Worm (Caenorhabditis elegans) whole organism, early embryonic: Measurements from ENCODE around the gene sra-6.

Experiments used
- B0310.2 ChIP-seq: sonication (generic microtip); optimal IDR thresholded peaks from 2 replicates; lab custom pipeline; 2016; ENCODE audit warnings: mild to moderate bottlenecking, missing genetic modification characterization, missing compliant biosample characterization
- F13C5.2 ChIP-seq: sonication (generic microtip); optimal IDR thresholded peaks from 2 replicates; lab custom pipeline; 2017; ENCODE audit warnings: mild to moderate bottlenecking, missing genetic modification characterization, inconsistent platforms, missing compliant biosample characterization
- aly-1 ChIP-seq: sonication (generic microtip); optimal IDR thresholded peaks from 2 replicates; lab custom pipeline; 2016; ENCODE audit warnings: missing genetic modification characterization, missing compliant biosample characterization
- ama-1 ChIP-seq: fragments of 150-350 bp; optimal IDR thresholded peaks from 2 replicates; lab custom pipeline; 2014
- ceh-13 ChIP-seq: fragments of 200-800 bp; sonication (Bioruptor generic); optimal IDR thresholded peaks from 2 replicates; lab custom pipeline; 2018; ENCODE audit warnings: mild to moderate bottlenecking, missing genetic modification characterization, missing compliant biosample characterization
- ceh-36 ChIP-seq: sonication (generic microtip); optimal IDR thresholded peaks from 2 replicates; lab custom pipeline; 2016; ENCODE audit warnings: missing genetic modification characterization, inconsistent platforms, missing compliant biosample characterization
- ets-7 ChIP-seq: sonication (generic microtip); optimal IDR thresholded peaks from 2 replicates; lab custom pipeline; 2016; ENCODE audit warnings: missing genotype, missing genetic modification characterization, missing compliant biosample characterization
- flt-1 ChIP-seq: fragments of 200-800 bp; sonication (Bioruptor generic); IDR thresholded peaks from 2 replicates; pipeline ENCODE4 v1.3.6; 2022; ENCODE audit warnings: missing genetic modification characterization, missing compliant biosample characterization
- hmbx-1 ChIP-seq: sonication (generic microtip); optimal IDR thresholded peaks from 2 replicates; lab custom pipeline; 2016; ENCODE audit warnings: mild to moderate bottlenecking, missing genetic modification characterization, missing compliant biosample characterization
- hmg-4 ChIP-seq: fragments of 200-800 bp; sonication (Bioruptor generic); optimal IDR thresholded peaks from 2 replicates; lab custom pipeline; 2018; ENCODE audit warnings: mild to moderate bottlenecking, missing genetic modification characterization, missing compliant biosample characterization
- hnd-1 ChIP-seq: sonication (generic microtip); optimal IDR thresholded peaks from 2 replicates; lab custom pipeline; 2016; ENCODE audit warnings: missing genetic modification characterization, missing compliant biosample characterization
- pes-1 ChIP-seq: fragments of 200-800 bp; sonication (Bioruptor generic); IDR thresholded peaks from 2 replicates; pipeline ENCODE4 v1.3.6; 2022; ENCODE audit warnings: missing genetic modification reagents, missing genetic modification characterization, missing compliant biosample characterization
- scrt-1 ChIP-seq: fragments of 200-800 bp; sonication (Bioruptor generic); IDR thresholded peaks from 2 replicates; pipeline ENCODE4 v1.3.6; 2022; ENCODE audit warnings: missing genetic modification characterization, missing compliant biosample characterization
- sea-1 ChIP-seq: fragments of 200-800 bp; sonication (Bioruptor generic); conservative IDR thresholded peaks from 2 replicates; pipeline ENCODE4 v1.3.6; 2022; ENCODE audit warnings: missing genetic modification characterization, missing compliant biosample characterization
- tbx-11 ChIP-seq: fragments of 200-800 bp; sonication (Bioruptor generic); IDR thresholded peaks from 2 replicates; pipeline ENCODE4 v1.3.6; 2022; ENCODE audit warnings: missing genetic modification characterization, missing compliant biosample characterization
- tbx-37 ChIP-seq: fragments of 200-800 bp; sonication (Bioruptor generic); conservative IDR thresholded peaks from 2 replicates; pipeline ENCODE4 v1.3.6; 2022; ENCODE audit warnings: missing genetic modification reagents, missing genetic modification characterization, missing compliant biosample characterization
- tra-4 ChIP-seq: sonication (generic microtip); optimal IDR thresholded peaks from 2 replicates; lab custom pipeline; 2017; ENCODE audit warnings: missing genetic modification characterization, missing compliant biosample characterization

Gene sra-6

DNA sequence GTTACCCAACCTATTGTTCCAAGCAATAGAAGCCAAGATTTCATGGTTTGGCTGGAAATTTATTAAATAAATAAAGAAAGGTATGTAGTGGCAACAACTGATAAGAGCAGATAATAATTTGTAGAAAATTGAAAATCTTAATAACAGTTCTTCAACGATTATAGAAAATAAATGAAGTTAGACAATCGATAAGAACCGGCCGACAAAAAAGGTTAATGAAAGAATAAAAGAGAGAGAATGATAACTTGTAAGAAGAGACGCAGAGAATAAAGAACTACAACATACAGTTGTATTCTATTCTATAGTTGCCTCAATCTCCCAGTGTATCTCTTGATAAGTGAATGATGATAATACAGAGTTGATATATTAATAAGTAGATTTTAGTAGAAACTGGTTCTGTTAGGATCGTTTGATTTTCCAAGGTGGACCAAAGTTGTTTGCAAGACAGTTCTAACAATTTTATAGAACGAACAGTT is 36.2 kb upstream of the sra-6 start, which contains the start of gene ugt-58:
ugt-58 (minus strand) TSS at position 51 of the 476 bp plus-strand sequence.
- TF ChIP-seq tra-4 (tag; lab: Kevin White, UChicago) = no peak
- TF ChIP-seq sea-1 (GFP tag; lab: Robert Waterston, UW) = no peak
- no peak for TF ChIP-seq ceh-13 (GFP tag; lab: Kevin White, UChicago)
- no peak for TF ChIP-seq tbx-11 (GFP tag; lab: Robert Waterston, UW)
- TF ChIP-seq ama-1 (lab: Kevin White, UChicago) = no peak
- TF ChIP-seq F13C5.2 (tag; lab: Kevin White, UChicago) = no peak
- TF ChIP-seq ceh-36 (tag; lab: Kevin White, UChicago) = no peak
- no peak for TF ChIP-seq pes-1 (GFP tag; lab: Robert Waterston, UW)
- no peak for TF ChIP-seq scrt-1
- no peak for TF ChIP-seq B0310.2 (tag; lab: Kevin White, UChicago)
- TF ChIP-seq ets-7 (tag; lab: Kevin White, UChicago) = no peak
- TF ChIP-seq tbx-37 (GFP tag; lab: Robert Waterston, UW) = no peak
- no peak for TF ChIP-seq hnd-1 (tag; lab: Kevin White, UChicago)
- TF ChIP-seq aly-1 = no peak
- TF ChIP-seq flt-1 (GFP tag; lab: Robert Waterston, UW) = no peak
- TF ChIP-seq hmbx-1 (tag; lab: Kevin White, UChicago) = no peak
- no peak for TF ChIP-seq hmg-4 (GFP tag; lab: Kevin White, UChicago)

DNA sequence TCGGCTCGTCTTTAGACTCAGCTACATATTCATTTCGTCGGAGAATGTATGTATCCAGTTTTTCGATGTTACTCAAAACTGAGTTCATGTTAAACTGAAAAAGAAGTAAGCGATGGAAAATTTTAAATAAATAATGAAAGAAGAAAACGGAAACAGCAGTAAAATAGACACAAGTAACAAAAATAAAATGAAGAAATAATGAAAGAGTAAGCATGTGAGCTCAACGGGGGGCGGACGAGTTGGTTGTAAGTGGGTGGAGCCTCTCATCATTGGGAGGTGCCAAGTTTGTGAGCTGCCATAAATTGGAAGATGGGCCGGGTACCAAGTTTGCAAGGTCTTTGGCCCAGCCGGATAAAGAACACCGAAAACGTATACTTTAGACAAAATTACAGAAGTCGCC is 32.8 kb upstream of the sra-6 start, which contains the start of gene wee-1.1:
wee-1.1 (minus strand) TSS at position 101 of the 400 bp plus-strand sequence.
- TF ChIP-seq F13C5.2 (tag; lab: Kevin White, UChicago) (no peak), tbx-37 (GFP tag; lab: Robert Waterston, UW) (no peak), flt-1 (GFP tag; lab: Robert Waterston, UW) (no peak), tbx-11 (GFP tag; lab: Robert Waterston, UW) (no peak), hmbx-1 (tag; lab: Kevin White, UChicago) (no peak), B0310.2 (tag; lab: Kevin White, UChicago) (no peak), ceh-13 (GFP tag; lab: Kevin White, UChicago) (no peak), ceh-36 (tag; lab: Kevin White, UChicago) (no peak), ets-7 (tag; lab: Kevin White, UChicago) (no peak), hmg-4 (GFP tag; lab: Kevin White, UChicago) (no peak), scrt-1 (no peak), aly-1 (no peak), ama-1 (lab: Kevin White, UChicago) (no peak), sea-1 (GFP tag; lab: Robert Waterston, UW) (no peak), tra-4 (tag; lab: Kevin White, UChicago) (no peak)

DNA sequence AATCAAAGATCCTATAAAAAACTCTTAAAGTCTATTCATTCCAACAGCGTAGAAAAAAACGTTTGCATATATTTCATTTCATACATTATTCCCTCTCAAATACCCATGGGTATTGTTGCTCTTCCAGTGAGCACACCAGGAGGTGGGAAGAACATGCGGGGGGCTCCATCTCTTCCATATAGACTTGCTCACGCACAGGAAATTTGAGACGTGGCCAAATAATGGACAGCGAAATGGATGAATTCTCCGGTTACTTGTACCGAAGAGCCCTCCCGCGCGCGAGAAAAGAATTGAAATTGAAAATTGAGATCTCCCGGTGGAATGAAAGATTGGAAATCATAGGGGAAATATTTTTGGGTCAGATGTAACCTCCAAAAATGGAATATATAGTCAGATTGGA is 27.0 kb upstream of the sra-6 start:
- TF ChIP-seq scrt-1 (no peak), B0310.2 (tag; lab: Kevin White, UChicago) (no peak), ets-7 (tag; lab: Kevin White, UChicago) (no peak)

DNA sequence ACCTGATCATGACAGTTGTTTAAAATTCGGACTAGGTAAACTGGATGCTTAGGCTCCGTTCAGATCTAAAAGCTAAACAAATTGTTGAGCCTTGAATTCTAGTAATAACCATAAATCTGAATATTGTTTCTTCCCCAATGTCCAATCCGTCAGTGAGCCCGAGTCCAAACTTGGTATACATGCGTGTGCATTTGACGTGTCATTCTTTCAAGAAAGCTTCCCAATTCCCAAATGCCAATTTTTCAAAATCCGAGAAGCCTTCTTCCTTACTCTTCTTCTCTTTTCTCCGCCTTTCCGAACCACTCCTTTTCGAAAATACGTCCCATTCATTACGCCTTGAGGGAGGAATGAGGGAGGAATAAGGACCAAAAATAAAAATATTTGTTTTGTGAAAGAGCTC is 26.1 kb upstream of the sra-6 start:
- TF ChIP-seq B0310.2 (tag; lab: Kevin White, UChicago) (no peak), ceh-13 (GFP tag; lab: Kevin White, UChicago) (no peak), hmg-4 (GFP tag; lab: Kevin White, UChicago) (no peak), flt-1 (GFP tag; lab: Robert Waterston, UW) (no peak), hnd-1 (tag; lab: Kevin White, UChicago) (no peak), sea-1 (GFP tag; lab: Robert Waterston, UW) (no peak), ceh-36 (tag; lab: Kevin White, UChicago) (no peak), F13C5.2 (tag; lab: Kevin White, UChicago) (no peak), aly-1 (no peak), hmbx-1 (tag; lab: Kevin White, UChicago) (no peak), tra-4 (tag; lab: Kevin White, UChicago) (no peak), tbx-37 (GFP tag; lab: Robert Waterston, UW) (no peak), ama-1 (lab: Kevin White, UChicago) (no peak), tbx-11 (GFP tag; lab: Robert Waterston, UW) (no peak), ets-7 (tag; lab: Kevin White, UChicago) (no peak), pes-1 (GFP tag; lab: Robert Waterston, UW) (no peak)

DNA sequence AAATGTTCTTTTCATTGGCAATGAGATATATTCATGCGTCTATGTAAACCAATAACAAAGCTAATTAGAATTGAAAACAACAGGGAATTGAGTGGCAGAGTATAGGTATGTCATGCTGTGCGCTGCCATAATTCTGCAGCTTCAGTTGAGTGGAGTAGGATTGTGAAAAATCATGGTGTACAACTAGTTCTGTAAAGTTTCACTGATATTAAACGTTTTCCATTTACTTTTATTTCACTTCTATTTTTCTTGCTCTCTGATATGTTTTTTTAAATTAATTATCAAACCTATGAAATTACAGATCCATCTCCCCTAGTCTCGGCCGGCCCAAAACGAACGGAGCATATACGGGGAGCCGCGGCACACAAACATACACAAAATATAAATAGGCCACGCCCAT is 25.1 kb upstream of the sra-6 start, which contains the start of gene exc-7:
exc-7 (plus strand) TSS at position 301 of the 400 bp plus-strand sequence.
- TF ChIP-seq pes-1 (GFP tag; lab: Robert Waterston, UW) (no peak), scrt-1 (no peak), tbx-37 (GFP tag; lab: Robert Waterston, UW) (no peak), hmbx-1 (tag; lab: Kevin White, UChicago) (no peak), aly-1 (no peak), B0310.2 (tag; lab: Kevin White, UChicago) (no peak), ceh-13 (GFP tag; lab: Kevin White, UChicago) (no peak), sea-1 (GFP tag; lab: Robert Waterston, UW) (no peak), F13C5.2 (tag; lab: Kevin White, UChicago) (no peak), ets-7 (tag; lab: Kevin White, UChicago) (no peak), hmg-4 (GFP tag; lab: Kevin White, UChicago) (no peak), tbx-11 (GFP tag; lab: Robert Waterston, UW) (no peak)

DNA sequence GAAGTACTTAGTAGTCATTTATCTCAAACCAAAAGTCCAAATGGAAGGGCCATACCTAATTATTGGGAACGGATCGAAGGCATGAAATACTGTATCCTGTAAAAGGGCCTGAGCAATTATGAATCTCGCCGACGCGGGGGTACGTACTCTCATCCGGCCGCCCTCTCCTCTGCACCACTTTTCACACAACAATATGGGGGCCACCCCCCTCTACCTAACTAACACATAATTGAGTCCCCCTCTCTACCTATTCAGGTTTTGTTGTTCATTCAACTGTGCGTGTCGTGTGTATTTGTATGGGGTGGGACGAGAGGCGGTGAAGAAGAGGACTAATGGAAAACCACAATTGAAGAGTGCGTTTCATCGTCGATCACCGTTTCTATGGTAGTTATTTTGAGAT is 23.8 kb upstream of the sra-6 start:
- TF ChIP-seq hmbx-1 (tag; lab: Kevin White, UChicago) (no peak), ama-1 (lab: Kevin White, UChicago) (no peak), ceh-36 (tag; lab: Kevin White, UChicago) (no peak), F13C5.2 (tag; lab: Kevin White, UChicago) (peak; percentile 20), pes-1 (GFP tag; lab: Robert Waterston, UW) (no peak), tra-4 (tag; lab: Kevin White, UChicago) (no peak), hmg-4 (GFP tag; lab: Kevin White, UChicago) (peak; percentile 39), ceh-13 (GFP tag; lab: Kevin White, UChicago) (no peak)

DNA sequence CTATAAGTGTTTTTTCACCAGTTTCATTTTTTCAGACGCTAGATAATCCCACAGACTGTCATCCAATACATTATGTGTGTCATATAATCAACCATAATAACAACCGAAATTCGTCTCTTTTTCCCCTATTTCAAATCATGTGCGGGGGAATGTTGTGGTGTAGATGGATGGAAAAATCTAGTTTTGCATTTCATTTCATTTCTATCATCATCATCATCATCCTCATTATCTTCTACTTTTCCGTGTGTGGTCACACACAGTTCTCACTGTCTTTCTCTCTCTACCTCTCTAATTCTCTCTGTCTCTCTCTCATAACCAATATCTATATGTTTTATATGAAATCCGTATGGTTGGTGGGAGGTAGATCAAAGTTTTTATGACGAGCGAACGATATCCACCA is 22.8 kb upstream of the sra-6 start:
- TF ChIP-seq tbx-37 (GFP tag; lab: Robert Waterston, UW) (no peak), B0310.2 (tag; lab: Kevin White, UChicago) (no peak), tbx-11 (GFP tag; lab: Robert Waterston, UW) (no peak), flt-1 (GFP tag; lab: Robert Waterston, UW) (no peak), tra-4 (tag; lab: Kevin White, UChicago) (no peak), hmbx-1 (tag; lab: Kevin White, UChicago) (no peak), scrt-1 (no peak), ets-7 (tag; lab: Kevin White, UChicago) (no peak), aly-1 (no peak), hnd-1 (tag; lab: Kevin White, UChicago) (no peak), ceh-36 (tag; lab: Kevin White, UChicago) (no peak), hmg-4 (GFP tag; lab: Kevin White, UChicago) (no peak), F13C5.2 (tag; lab: Kevin White, UChicago) (no peak), pes-1 (GFP tag; lab: Robert Waterston, UW) (no peak)
